Worm (Caenorhabditis elegans): Measurements from ENCODE around the gene C25G4.3.

C25G4.3 gene

DNA sequence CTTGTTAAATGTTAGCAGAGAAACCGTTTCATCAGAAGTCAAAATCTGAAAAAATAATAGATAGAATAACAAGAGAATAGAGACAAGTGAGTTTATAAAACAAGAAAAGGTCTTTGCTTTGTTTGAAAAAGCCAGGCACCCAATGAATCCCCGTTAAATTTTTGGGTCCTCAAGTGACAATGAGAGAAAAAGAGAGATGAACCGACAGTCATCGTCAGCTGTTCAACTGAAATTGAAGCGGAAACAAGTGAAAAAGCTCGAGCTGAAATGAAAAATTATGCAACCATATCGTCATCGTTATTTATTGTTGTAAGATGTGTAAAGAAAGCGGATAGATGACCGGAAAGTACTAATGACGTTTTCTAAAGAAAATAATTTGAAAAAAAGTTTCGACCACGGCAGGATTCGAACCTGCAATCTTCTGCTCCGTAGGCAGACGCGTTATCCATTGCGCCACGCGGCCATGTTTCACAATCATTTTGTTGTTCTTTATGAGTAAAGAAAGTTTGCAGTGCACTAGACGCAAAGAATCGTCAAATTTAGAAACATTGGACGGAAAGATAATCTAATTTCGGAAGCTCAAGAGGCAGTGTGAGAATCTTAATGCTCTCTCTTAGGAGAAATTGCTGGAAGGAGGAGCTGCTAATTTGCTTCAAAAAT is 28.0 kb downstream of the C25G4.3 start, which contains the start of gene F08G5.3 (continued):
- TF ChIP-seq hif-1 (tag; optimal IDR thresholded peaks at IDR 0.05), result peak in 1 of 2 experiments; percentile 33
- TF ChIP-seq daf-16 (GFP tag; optimal IDR thresholded peaks at IDR 0.05), result peak in 1 of 2 experiments; percentile 80
- TF ChIP-seq daf-16 (tag; optimal IDR thresholded peaks at IDR 0.05), result peak; percentile 44
- TF ChIP-seq spr-1 (tag; optimal IDR thresholded peaks at IDR 0.05), result no peak
- no peak for TF ChIP-seq skn-1 (tag; optimal IDR thresholded peaks at IDR 0.05)
- TF ChIP-seq set-16 (GFP tag; IDR thresholded peaks at IDR 0.05), result no peak
- TF ChIP-seq vab-7 (GFP tag; IDR thresholded peaks at IDR 0.05), result peak; percentile 91
- peak; percentile 82 for TF ChIP-seq dmd-8 (GFP tag; IDR thresholded peaks at IDR 0.05)
- TF ChIP-seq Y105C5A.15 (GFP tag; IDR thresholded peaks at IDR 0.05), result peak; percentile 85; the same call in 1 of the 2 replicates
- peak; percentile 65 for TF ChIP-seq nhr-102 (tag; optimal IDR thresholded peaks at IDR 0.05)
- no peak for TF ChIP-seq mxl-3 (GFP tag; optimal IDR thresholded peaks at IDR 0.05)
- peak; percentile 59 for TF ChIP-seq hlh-11 (tag; optimal IDR thresholded peaks at IDR 0.05)
- TF ChIP-seq nhr-237 (tag; optimal IDR thresholded peaks at IDR 0.05), result no peak
- peak; percentile 91 for TF ChIP-seq snpc-1.2 (GFP tag; IDR thresholded peaks at IDR 0.05)
- no peak for TF ChIP-seq ces-1 (GFP tag; optimal IDR thresholded peaks at IDR 0.05)
- peak; percentile 51 for TF ChIP-seq F49E8.2 (tag; optimal IDR thresholded peaks at IDR 0.05; ENCODE audit: borderline replicate concordance)
- TF ChIP-seq fos-1 (tag; optimal IDR thresholded peaks at IDR 0.05), result no peak
- TF ChIP-seq nhr-41 (GFP tag; IDR thresholded peaks at IDR 0.05), result peak; percentile 45; the same call in 1 of the 2 replicates
- no peak for TF ChIP-seq zip-11 (GFP tag; IDR thresholded peaks at IDR 0.05)
- peak; percentile 91 for TF ChIP-seq egl-43 (GFP tag; IDR thresholded peaks at IDR 0.05)
- TF ChIP-seq egl-27 (tag; optimal IDR thresholded peaks at IDR 0.05), result no peak
- no peak for TF ChIP-seq fkh-10 (GFP tag; optimal IDR thresholded peaks at IDR 0.05)
- no peak for TF ChIP-seq daf-19 (GFP tag; conservative IDR thresholded peaks at IDR 0.05)
- TF ChIP-seq ceh-20 (GFP tag; IDR thresholded peaks at IDR 0.05), result peak; percentile 68
- peak; percentile 25 for TF ChIP-seq Y5F2A.4 (GFP tag; optimal IDR thresholded peaks at IDR 0.05)
- peak; percentile 73 for TF ChIP-seq mes-2 (tag; optimal IDR thresholded peaks at IDR 0.05; ENCODE audit: poor library complexity, severe bottlenecking)
- TF ChIP-seq Y75B8A.6 (GFP tag; IDR thresholded peaks at IDR 0.05), result 0 out of 2 replicates have a peak, but pooled peaks have one; percentile 53
- TF ChIP-seq pha-4 (GFP tag; IDR thresholded peaks at IDR 0.05), result peak; percentile 91
- no peak for TF ChIP-seq pha-4 (tag; optimal IDR thresholded peaks at IDR 0.05)
- TF ChIP-seq ceh-44 (GFP tag; IDR thresholded peaks at IDR 0.05), result 0 out of 2 replicates have a peak, but pooled peaks have one; percentile 43
- TF ChIP-seq dmd-6 (GFP tag; IDR thresholded peaks at IDR 0.05), result peak; percentile 46
- TF ChIP-seq nhr-25 (tag; optimal IDR thresholded peaks at IDR 0.05; ENCODE audit: borderline replicate concordance, insufficient read depth), result no peak
- TF ChIP-seq hlh-30 (tag; optimal IDR thresholded peaks at IDR 0.05; ENCODE audit: insufficient read depth), result peak; percentile 59
- no peak for TF ChIP-seq pqm-1 (tag; optimal IDR thresholded peaks at IDR 0.05)
- TF ChIP-seq ceh-62 (tag; optimal IDR thresholded peaks at IDR 0.05), result no peak
- TF ChIP-seq T20F7.1 (GFP tag; optimal IDR thresholded peaks at IDR 0.05), result peak; percentile 41

DNA sequence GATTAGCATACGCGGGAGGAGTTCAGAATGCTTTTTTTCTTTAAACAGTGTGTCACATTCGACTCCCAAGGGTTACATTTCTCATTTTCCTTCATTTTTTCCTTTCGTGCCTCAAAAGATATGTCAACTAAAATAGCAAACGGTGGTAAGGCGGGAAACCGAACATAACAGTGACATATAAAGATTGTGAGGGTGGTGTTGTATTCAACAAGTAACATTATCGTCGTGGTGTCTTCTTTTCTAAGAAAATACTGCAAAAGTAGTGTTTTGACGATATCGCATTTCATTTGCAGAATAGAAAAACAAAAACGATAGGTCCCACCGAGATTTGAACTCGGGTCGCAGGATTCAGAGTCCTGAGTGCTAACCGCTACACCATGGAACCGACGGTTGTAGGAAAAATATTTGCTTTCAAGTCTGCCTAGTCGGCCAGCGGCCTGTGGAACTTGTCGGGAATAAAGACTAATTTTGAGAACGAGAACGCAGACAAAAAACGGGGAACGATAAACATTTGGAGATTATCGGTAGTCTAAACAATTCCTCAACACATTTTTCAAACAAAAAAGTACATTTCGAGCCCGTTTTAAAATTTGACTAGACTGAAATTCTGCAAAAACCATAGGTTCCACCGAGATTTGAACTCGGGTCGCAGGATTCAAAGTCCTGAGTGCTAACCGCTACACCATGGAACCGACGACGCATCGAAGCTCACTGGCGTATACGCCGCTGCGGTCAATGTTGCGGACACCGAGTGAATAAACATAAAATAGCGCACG is 28.9 kb downstream of the C25G4.3 start:
- TF ChIP-seq dmd-8 (GFP tag; IDR thresholded peaks at IDR 0.05), result peak; percentile 42; the same call in 1 of the 2 replicates
- TF ChIP-seq nhr-42 (GFP tag; IDR thresholded peaks at IDR 0.05), result no peak
- TF ChIP-seq hmg-1.1 (GFP tag; IDR thresholded peaks at IDR 0.05), result peak; percentile 55
- TF ChIP-seq nhr-41 (GFP tag; IDR thresholded peaks at IDR 0.05), result peak; percentile 62; the same call in 1 of the 2 replicates
- no peak for TF ChIP-seq cey-2 (tag; optimal IDR thresholded peaks at IDR 0.05; ENCODE audit: borderline replicate concordance, insufficient read depth)
- TF ChIP-seq F44E2.7 (GFP tag; IDR thresholded peaks at IDR 0.05), result 0 out of 2 replicates have a peak, but pooled peaks have one; percentile 5
- no peak for TF ChIP-seq nhr-11 (tag; optimal IDR thresholded peaks at IDR 0.05)
- TF ChIP-seq F37D6.2 (tag; optimal IDR thresholded peaks at IDR 0.05), result no peak
- TF ChIP-seq F26F4.8 (GFP tag; conservative IDR thresholded peaks at IDR 0.05), result peak; percentile 72
- peak in 1 of 2 experiments; percentile 31 for TF ChIP-seq daf-16 (GFP tag; optimal IDR thresholded peaks at IDR 0.05)
- peak; percentile 45 for TF ChIP-seq daf-16 (tag; optimal IDR thresholded peaks at IDR 0.05)
- TF ChIP-seq php-3 (GFP tag; IDR thresholded peaks at IDR 0.05), result 0 out of 2 replicates have a peak, but pooled peaks have one; percentile 6
- peak in 1 of 2 experiments; percentile 91 for TF ChIP-seq unc-62 (GFP tag; optimal IDR thresholded peaks at IDR 0.05 in 1 of 2)
- no peak for TF ChIP-seq unc-62 (tag; optimal IDR thresholded peaks at IDR 0.05)
- no peak for TF ChIP-seq ceh-44 (GFP tag; IDR thresholded peaks at IDR 0.05)
- TF ChIP-seq rbr-2 (tag; optimal IDR thresholded peaks at IDR 0.05), result no peak
- TF ChIP-seq ZK337.2 (GFP tag; IDR thresholded peaks at IDR 0.05), result no peak
